Worm (Caenorhabditis elegans): ENCODE measurements around the gene mcm-7.
A peak's percentile ranks its signal among the peaks of the same experiment; 100 is the strongest.

Gene mcm-7

DNA sequence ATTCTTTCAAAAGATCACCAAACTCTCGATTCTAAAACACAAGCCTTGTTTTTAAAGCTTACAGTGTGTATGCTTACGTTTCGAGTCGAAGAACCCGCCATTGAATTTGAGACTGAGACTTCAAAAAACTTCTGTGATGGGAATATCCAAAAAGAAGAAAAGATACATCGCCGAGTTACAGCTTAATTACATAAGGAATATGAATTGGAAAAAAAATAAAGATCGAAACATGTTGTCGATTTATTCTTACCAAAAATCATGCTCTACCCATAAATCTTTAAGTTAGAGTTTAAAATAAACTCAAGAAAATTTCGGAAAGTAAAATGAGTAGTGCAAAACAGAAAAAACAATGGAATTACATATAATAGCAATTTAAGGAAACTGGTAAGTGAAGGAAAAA is 39.2 kb downstream of the mcm-7 start, which contains the start of gene F13A2.10:
Gene F13A2.10, minus strand, starts transcription at position 101 of the 400 bp plus-strand sequence.
- TF ChIP-seq aha-1 (tag): peak; percentile 34
- TF ChIP-seq nhr-28 (tag; optimal IDR thresholded peaks at IDR 0.05): no peak
- TF ChIP-seq mxl-3 (GFP tag; optimal IDR thresholded peaks at IDR 0.05): no peak
- TF ChIP-seq dpl-1 (GFP tag; optimal IDR thresholded peaks at IDR 0.05): no peak
- TF ChIP-seq mep-1 (tag; optimal IDR thresholded peaks at IDR 0.05): no peak
- no peak for TF ChIP-seq rbr-2 (tag; optimal IDR thresholded peaks at IDR 0.05)

DNA sequence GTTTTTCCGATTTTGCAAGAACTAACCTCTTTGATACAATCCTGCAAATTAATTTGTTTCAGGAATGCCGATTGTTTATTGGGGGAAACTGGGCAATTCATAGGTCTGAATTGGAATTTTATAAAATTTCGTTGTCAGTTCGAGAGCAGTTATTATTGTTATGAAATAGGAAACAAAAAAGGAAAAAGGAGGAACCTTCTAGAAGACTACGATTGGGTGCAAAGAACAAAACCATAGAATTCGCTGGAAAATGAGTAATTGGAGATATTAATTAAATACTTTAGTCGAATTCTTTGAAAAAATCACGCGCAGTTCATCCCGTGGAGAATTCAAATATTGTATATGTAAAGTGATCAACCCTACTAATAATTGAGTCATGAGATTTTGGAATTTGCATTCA is 40.4 kb downstream of the mcm-7 start, which contains the start of gene F13A2.9:
Gene F13A2.9, minus strand, starts transcription at position 101 of the 400 bp plus-strand sequence.
- TF ChIP-seq unc-130 (GFP tag; optimal IDR thresholded peaks at IDR 0.05): no peak
- TF ChIP-seq mdl-1 (tag; optimal IDR thresholded peaks at IDR 0.05): no peak
- no peak for TF ChIP-seq vab-7 (GFP tag; IDR thresholded peaks at IDR 0.05)
- no peak for TF ChIP-seq egl-43 (GFP tag; IDR thresholded peaks at IDR 0.05)
- no peak for TF ChIP-seq nhr-77 (tag; optimal IDR thresholded peaks at IDR 0.05)
- TF ChIP-seq rbr-2 (tag; optimal IDR thresholded peaks at IDR 0.05): no peak
- no peak for TF ChIP-seq F37D6.2 (tag; optimal IDR thresholded peaks at IDR 0.05)
- no peak for TF ChIP-seq ztf-7 (tag; optimal IDR thresholded peaks at IDR 0.05)
- TF ChIP-seq php-3 (GFP tag; IDR thresholded peaks at IDR 0.05): no peak

DNA sequence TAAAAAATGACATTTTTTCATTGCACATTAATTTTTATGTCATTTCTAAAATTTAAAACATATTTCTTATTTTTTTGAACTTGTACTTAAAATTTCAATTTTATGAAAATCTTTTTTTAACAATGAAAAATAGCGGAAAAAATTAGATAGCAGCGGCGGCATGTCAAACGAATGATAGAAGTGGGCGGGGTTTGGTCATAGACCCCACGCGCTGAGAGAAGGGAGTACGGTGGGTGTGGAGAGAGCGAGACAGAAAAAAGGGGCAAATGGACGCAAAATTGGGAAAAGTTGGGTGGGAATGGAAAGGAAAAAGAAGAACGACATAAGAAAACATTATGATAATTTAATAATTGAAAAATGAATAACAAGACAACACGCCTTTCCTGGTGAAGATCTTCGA is 41.0 kb downstream of the mcm-7 start:
- TF ChIP-seq unc-39 (tag; optimal IDR thresholded peaks at IDR 0.05) (no peak), nhr-77 (tag; optimal IDR thresholded peaks at IDR 0.05) (no peak), set-16 (GFP tag; IDR thresholded peaks at IDR 0.05) (no peak), F37D6.2 (tag; optimal IDR thresholded peaks at IDR 0.05) (no peak), attf-4 (tag; optimal IDR thresholded peaks at IDR 0.05) (no peak), ZK337.2 (GFP tag; IDR thresholded peaks at IDR 0.05) (no peak), madf-9 (GFP tag; conservative IDR thresholded peaks at IDR 0.05) (no peak), nhr-11 (tag; optimal IDR thresholded peaks at IDR 0.05) (no peak), unc-62 (GFP tag; optimal IDR thresholded peaks at IDR 0.05 in 1 of 2) (no peak), unc-62 (tag; optimal IDR thresholded peaks at IDR 0.05) (no peak), egl-27 (tag; optimal IDR thresholded peaks at IDR 0.05) (no peak), dpl-1 (GFP tag; optimal IDR thresholded peaks at IDR 0.05) (no peak), ZK546.5 (tag; optimal IDR thresholded peaks at IDR 0.05) (no peak), ztf-11 (tag; optimal IDR thresholded peaks at IDR 0.05) (no peak), F44E2.7 (GFP tag; IDR thresholded peaks at IDR 0.05) (no peak), lsy-2 (tag; optimal IDR thresholded peaks at IDR 0.05) (no peak), ceh-82 (tag; optimal IDR thresholded peaks at IDR 0.05) (no peak), fkh-10 (GFP tag; optimal IDR thresholded peaks at IDR 0.05) (no peak), spr-1 (tag; optimal IDR thresholded peaks at IDR 0.05) (no peak), skn-1 (tag; optimal IDR thresholded peaks at IDR 0.05) (no peak), daf-19 (GFP tag; conservative IDR thresholded peaks at IDR 0.05) (no peak)

DNA sequence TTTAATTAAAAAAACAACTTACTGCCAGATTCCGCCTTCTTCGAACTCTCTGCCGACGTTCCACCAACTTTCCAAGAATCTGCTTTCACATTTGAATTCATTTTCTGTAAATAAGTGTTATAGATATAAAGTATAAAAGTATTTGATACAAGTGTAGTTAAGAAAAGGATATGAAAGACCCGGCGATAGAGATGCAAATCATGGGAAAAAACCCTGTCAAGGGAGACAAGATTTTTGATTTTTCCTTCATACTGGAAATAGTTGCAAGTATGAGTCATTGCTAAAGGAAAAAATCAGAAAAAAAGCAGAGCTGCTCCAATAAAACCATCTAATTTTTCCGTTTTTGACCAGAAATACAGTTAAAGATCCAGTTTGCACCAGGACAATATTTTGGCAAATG is 49.3 kb downstream of the mcm-7 start, which contains the start of gene F13A2.3:
Gene F13A2.3, minus strand, starts transcription at position 101 of the 400 bp plus-strand sequence.
- TF ChIP-seq dmd-6 (GFP tag; IDR thresholded peaks at IDR 0.05): no peak
- no peak for TF ChIP-seq Y48G9A.11 (GFP tag; IDR thresholded peaks at IDR 0.05)

DNA sequence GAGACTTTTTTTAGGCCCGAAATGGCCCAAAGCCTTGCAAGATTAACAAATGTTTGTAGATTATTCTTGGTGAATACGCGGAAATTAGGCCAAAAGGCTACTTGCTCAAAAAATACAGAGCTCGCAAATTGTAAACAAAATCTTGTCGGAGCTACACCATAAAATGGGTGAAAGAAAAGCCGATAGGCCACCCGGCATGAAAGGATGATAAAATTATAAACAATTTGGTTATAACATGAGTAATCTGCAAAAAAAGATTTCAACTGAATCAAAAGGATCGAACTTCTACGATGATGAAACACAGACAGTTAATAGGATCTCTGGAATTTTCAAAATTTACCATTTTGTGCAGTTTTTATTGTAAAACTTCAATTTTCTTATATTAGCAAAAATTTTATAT is 51.2 kb downstream of the mcm-7 start:
- TF ChIP-seq set-16 (GFP tag; IDR thresholded peaks at IDR 0.05): no peak
- TF ChIP-seq ZK337.2 (GFP tag; IDR thresholded peaks at IDR 0.05): no peak
- no peak for TF ChIP-seq aly-2 (tag; optimal IDR thresholded peaks at IDR 0.05)
- peak; percentile 93 for TF ChIP-seq aha-1 (tag)
